Worm (Caenorhabditis elegans): Measurements from ENCODE around the gene rgs-7.

- TF ChIP-seq unc-55 (GFP tag; optimal IDR thresholded peaks at IDR 0.05) (peak; percentile 86), elt-1 (tag; optimal IDR thresholded peaks at IDR 0.05) (no peak), ztf-1 (GFP tag; conservative IDR thresholded peaks at IDR 0.05) (no peak), unc-39 (tag; optimal IDR thresholded peaks at IDR 0.05) (no peak), nhr-25 (tag; optimal IDR thresholded peaks at IDR 0.05) (no peak), nhr-237 (tag; optimal IDR thresholded peaks at IDR 0.05) (no peak)
These were observed 63.4 kb downstream of the rgs-7 start, which contains the start of gene C18B2.4 for ce11 chrX:3605727-3606126.
